In the genomic region with DNA sequence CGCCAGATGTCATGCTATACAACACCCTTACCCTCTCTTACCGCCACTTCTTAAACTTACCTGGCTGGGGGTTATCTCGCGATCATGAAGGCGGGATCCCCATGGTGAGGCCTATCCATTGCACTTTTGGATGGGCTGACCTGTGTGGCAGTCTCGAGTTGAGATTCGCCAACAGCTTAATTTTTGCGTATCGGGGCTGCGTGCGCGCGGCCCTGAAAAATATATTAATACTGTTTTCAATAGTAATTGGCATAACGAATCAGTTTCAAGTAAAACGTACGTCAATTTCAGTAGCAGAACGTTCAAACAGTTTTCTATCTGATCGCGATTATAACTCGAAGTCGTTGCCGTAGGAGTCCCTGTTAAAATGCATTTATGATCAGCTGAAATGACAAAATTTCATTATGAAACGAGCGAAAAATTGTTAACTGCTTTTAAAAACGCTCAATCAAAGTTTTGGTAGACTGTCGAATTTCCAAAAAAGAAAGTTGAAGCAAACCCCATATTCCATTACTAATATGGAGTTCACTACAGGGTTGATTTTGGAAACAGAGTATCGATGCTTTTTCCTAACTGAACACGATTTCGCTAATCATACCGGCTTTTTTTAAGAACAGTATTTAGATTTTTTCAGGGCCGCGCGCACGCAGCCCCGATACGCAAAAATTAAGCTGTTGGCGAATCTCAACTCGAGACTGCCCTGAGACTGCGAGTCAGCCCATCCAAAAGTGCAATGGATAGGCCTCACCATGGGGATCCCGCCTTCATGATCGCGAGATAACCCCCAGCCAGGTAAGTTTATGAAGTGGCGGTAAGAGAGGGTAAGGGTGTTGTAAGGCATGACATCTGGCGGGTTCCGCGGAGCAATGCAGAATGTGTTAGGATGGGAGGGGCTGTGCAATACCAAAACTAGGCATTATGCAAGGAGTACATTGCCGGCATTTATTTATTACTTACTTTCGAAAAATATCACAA, we compare ENCODE assay signal across 1 worm cellular context.
A peak's percentile ranks its signal among the peaks of the same experiment; 100 is the strongest.
TF ChIP-seq lines count a peak whose summit lies in the region.
"Not testable (repeated sequence)": the region's sequence is repeated elsewhere in the genome, so short reads cannot be mapped to it uniquely, and the experiment has no call there.

No protein-coding gene starts in this region.

TF ChIP-seq in whole organism, L4 larva, 104 proteins besides CTCF, POLR2A, EP300 and RAD21 (continued from another document):
- TF ChIP-seq unc-62 (GFP tag; optimal IDR thresholded peaks at IDR 0.05 in 1 of 2; lab: Kevin White, UChicago) (peak in 1 of 2 experiments; percentile 49), snpc-1.2 (GFP tag; IDR thresholded peaks at IDR 0.05; lab: Robert Waterston, UW) (peak; percentile 66)
- not testable (repeated sequence) for TF ChIP-seq unc-62 (tag; optimal IDR thresholded peaks at IDR 0.05; lab: Kevin White, UChicago)
TF ChIP-seq in whole organism, L4 larva: peak in this region for 13; not testable (repeated sequence) for 91.
